Worm (Caenorhabditis elegans) whole organism, L2 larva: ENCODE data around the gene hmp-1.

ENCODE experiments used
- ceh-82 ChIP-seq: fragments of 150-350 bp; optimal IDR thresholded peaks from 2 replicates; lab custom pipeline; 2014; ENCODE audit warnings: missing biosample characterization, missing genetic modification characterization
- elt-1 ChIP-seq: fragments of 150-350 bp; optimal IDR thresholded peaks from 2 replicates; lab custom pipeline; 2014; ENCODE audit warnings: missing biosample characterization, missing genetic modification characterization
- elt-3 ChIP-seq: sonication (generic microtip); optimal IDR thresholded peaks from 2 replicates; lab custom pipeline; 2017; ENCODE audit warnings: missing biosample characterization, missing genetic modification characterization
- lin-13 ChIP-seq: fragments of 150-350 bp; optimal IDR thresholded peaks from 2 replicates; lab custom pipeline; 2014; ENCODE audit warnings: missing biosample characterization, missing genetic modification reagents, missing genetic modification characterization
- nhr-12 ChIP-seq: fragments of 150-350 bp; optimal IDR thresholded peaks from 2 replicates; lab custom pipeline; 2014; ENCODE audit warnings: missing biosample characterization, missing genetic modification characterization
- nhr-77 ChIP-seq: fragments of 150-350 bp; optimal IDR thresholded peaks from 2 replicates; lab custom pipeline; 2014; ENCODE audit warnings: missing biosample characterization, missing genetic modification characterization
- sma-9 ChIP-seq, 2 experiments: fragments of 150-350 bp in 1 of 2; sonication (generic microtip) in 1 of 2; optimal IDR thresholded peaks; 2 replicates each; lab custom pipeline; 2014 to 2016; ENCODE audit warnings: missing genetic modification characterization in 2 of 2, mild to moderate bottlenecking in 1 of 2, missing biosample characterization in 1 of 2, missing compliant biosample characterization in 1 of 2, missing genetic modification reagents in 1 of 2, moderate library complexity in 1 of 2

ce11 chrV:11829282-11829681 lies 16.4 kb upstream of the hmp-1 start, which contains the start of gene col-158:
- no peak for TF ChIP-seq ceh-82
- no peak for TF ChIP-seq elt-1
- no peak for TF ChIP-seq elt-3 (tag; lab: Kevin White, UChicago)
- TF ChIP-seq sma-9 (GFP tag; optimal IDR thresholded peaks at IDR 0.05; lab: Kevin White, UChicago) = no peak
- no peak for TF ChIP-seq sma-9 (tag; optimal IDR thresholded peaks at IDR 0.05; lab: Kevin White, UChicago)
- no peak for TF ChIP-seq nhr-77
- TF ChIP-seq nhr-12 (tag; lab: Kevin White, UChicago) = no peak
- no peak for TF ChIP-seq lin-13 (GFP tag; lab: Kevin White, UChicago)
